Worm (Caenorhabditis elegans): ENCODE measurements around the gene gst-17.

Gene gst-17

DNA sequence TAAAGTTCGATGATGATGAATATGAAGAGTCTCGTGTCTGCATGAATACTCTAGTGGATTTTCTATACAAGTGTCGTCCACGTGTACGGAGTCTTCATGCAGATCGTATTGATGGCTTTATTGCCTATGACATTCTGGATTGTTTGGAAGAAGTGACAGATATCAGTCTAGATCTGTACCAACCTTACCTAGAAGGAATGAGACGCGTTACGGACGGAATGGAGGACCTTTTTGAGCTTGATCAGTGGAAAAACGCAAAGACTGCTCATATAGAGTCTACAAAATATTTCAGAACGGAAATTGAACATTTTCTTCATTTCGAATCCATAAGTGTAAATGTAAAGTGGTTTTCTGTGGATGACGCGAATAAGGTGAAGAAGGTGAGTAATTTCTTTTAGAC lies 17.6 kb upstream of the gst-17 start, which contains the start of gene fbxa-169:
Gene fbxa-169 (plus strand): TSS at position 301 of the 400 bp plus-strand sequence.
- no peak for TF ChIP-seq him-1 (tag; optimal IDR thresholded peaks at IDR 0.05)
- TF ChIP-seq dao-5 (tag; optimal IDR thresholded peaks at IDR 0.05) = no peak
- no peak for TF ChIP-seq W03F9.2 (tag; optimal IDR thresholded peaks at IDR 0.05)

- TF ChIP-seq him-1 (tag; optimal IDR thresholded peaks at IDR 0.05) (no peak), dao-5 (tag; optimal IDR thresholded peaks at IDR 0.05) (no peak), W03F9.2 (tag; optimal IDR thresholded peaks at IDR 0.05) (no peak)
Observed at ce11 chrII:13641311-13641710, 10.7 kb upstream of the gst-17 start, which contains the start of gene fbxa-167. Gene fbxa-167 (plus strand): TSS chrII:13641489.

DNA sequence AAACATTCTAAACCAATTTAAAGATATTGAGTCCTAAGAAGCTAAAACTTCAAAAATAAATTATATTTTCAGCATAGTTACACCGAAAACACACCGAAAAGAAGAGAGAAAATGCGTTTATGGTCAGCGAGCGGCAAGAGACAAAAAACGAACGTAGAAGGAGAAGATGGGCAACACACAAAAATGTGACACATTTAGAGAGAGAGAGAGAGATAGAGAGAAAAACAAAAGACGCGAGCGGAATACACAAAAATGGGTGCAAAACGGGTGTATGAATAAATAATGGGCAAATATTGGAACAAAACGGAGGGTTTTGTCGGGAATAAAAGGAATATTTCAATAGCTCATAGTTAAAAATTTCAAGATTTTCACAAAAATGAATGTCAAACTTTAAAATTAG lies 9.6 kb upstream of the gst-17 start:
- TF ChIP-seq him-1 (tag; optimal IDR thresholded peaks at IDR 0.05) = no peak
- no peak for TF ChIP-seq W03F9.2 (tag; optimal IDR thresholded peaks at IDR 0.05)
- TF ChIP-seq dao-5 (tag; optimal IDR thresholded peaks at IDR 0.05) = no peak

DNA sequence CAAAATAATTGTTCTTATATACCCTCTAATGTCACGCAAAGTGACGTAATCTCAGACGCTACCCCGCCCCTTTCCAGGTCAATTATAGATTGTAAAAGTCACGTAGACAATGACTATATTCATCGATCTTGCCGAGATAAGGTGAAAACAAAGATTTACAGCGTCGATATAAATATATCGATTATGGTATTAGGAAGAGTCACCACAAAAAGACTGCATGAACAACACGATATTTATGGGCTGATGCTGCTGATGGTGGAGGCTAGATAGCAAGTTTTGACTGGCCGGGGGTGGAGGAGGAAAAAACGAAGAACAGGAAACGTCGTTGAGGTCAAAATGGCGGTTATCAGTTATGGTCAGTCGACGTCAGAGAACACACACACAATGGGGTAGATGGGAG lies 8.0 kb upstream of the gst-17 start:
- no peak for TF ChIP-seq him-1 (tag; optimal IDR thresholded peaks at IDR 0.05)

DNA sequence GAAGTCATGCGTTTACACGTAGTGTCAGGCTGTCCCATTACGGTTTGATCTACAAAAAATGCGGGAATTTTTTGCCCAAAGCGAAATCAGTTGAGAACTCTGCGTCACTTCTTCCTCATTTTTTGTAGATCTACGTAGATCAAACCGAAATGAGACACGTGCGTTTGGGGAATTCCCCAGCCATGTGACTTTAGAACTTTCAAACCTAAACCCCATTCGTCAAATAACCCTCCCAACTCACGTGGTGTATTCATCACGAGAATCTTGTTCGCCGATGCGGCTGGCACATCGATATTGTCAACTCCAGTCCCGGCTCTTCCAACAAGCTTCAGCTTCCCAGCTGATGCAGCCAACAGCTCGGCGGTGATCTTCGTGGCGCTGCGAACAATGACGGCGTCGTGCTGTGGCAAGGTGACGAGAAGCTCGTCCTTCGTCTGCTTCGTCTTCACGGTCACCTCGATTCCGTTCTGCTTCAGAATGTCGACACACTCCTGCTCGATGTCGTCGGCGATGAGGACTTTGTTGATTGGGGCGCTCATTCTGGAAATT lies 7.4 kb upstream of the gst-17 start, which contains the start of gene phdh-1:
Gene phdh-1 (minus strand): TSS at position 540 of the 549 bp plus-strand sequence.
- TF ChIP-seq dao-5 (tag; optimal IDR thresholded peaks at IDR 0.05) = no peak
- TF ChIP-seq W03F9.2 (tag; optimal IDR thresholded peaks at IDR 0.05) = no peak
- no peak for TF ChIP-seq him-1 (tag; optimal IDR thresholded peaks at IDR 0.05)

DNA sequence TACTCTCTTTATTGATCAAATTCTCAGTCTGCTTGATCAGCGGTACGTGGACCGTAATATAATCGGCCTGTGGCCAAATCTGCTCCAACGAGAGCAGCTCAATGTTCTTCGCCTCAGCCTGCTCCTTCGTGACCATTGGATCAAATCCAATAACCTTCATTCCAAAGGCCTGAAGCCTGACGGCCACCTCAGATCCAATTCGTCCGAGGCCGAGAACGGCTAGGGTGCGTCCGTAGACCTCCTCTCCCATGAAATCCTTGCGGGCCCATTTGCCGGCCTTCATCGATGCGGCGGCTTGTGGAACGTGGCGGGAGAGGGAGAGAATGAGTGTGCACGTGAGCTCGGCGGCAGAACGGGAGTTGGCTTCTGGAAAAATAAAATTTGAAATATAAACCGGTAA lies 6.9 kb upstream of the gst-17 start:
- no peak for TF ChIP-seq W03F9.2 (tag; optimal IDR thresholded peaks at IDR 0.05)
- TF ChIP-seq him-1 (tag; optimal IDR thresholded peaks at IDR 0.05) = no peak
- no peak for TF ChIP-seq dao-5 (tag; optimal IDR thresholded peaks at IDR 0.05)

DNA sequence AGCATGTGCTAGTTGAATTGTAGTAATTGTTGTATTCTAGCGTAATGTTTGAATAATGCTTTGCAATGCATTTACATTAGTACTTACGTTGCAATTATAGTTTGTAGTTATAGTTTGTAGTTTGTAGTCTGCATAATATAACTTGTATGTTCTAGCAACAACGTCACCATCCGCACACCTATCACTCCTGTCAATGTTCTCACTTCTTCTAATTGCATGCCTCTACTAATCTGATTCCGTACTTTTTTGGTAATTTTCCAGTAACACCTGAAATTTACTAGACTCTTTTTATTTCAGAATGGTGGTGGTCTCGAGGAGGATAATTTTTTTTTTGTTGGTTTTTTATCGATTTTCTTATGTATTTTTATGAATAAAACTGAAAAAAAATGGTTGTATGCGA lies 6.0 kb upstream of the gst-17 start:
- TF ChIP-seq him-1 (tag; optimal IDR thresholded peaks at IDR 0.05) = no peak
- TF ChIP-seq W03F9.2 (tag; optimal IDR thresholded peaks at IDR 0.05) = no peak
- no peak for TF ChIP-seq dao-5 (tag; optimal IDR thresholded peaks at IDR 0.05)

ce11 chrII:13632238-13632637 lies 1.6 kb upstream of the gst-17 start, which contains the start of gene tag-10:
Gene tag-10 (plus strand): TSS chrII:13632584.
- no peak for TF ChIP-seq dao-5 (tag; optimal IDR thresholded peaks at IDR 0.05)
- TF ChIP-seq W03F9.2 (tag; optimal IDR thresholded peaks at IDR 0.05) = no peak
- no peak for TF ChIP-seq him-1 (tag; optimal IDR thresholded peaks at IDR 0.05)

DNA sequence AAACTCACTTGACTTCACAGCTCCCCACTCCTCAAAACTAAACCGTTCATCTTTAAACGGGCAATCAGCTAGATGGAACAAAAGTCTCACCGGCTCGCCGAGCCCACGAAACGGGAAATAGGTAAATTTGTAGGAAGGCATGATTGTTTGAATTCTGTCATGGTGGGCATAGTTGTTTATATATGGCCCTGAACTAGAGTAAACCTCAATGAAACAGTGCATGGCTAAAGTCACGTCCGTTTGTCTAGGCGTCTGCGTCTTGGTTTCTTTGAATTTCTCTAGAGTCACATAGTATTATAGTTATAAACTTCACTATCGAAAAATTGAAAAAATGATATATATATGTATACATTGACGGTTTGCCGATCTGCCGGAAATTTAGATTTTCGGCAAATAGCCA lies 3.6 kb downstream of the gst-17 start, which contains the start of gene gst-19:
Gene gst-19 (minus strand): TSS at position 145 of the 400 bp plus-strand sequence.
- TF ChIP-seq dao-5 (tag; optimal IDR thresholded peaks at IDR 0.05) = no peak
- TF ChIP-seq him-1 (tag; optimal IDR thresholded peaks at IDR 0.05) = no peak
- TF ChIP-seq W03F9.2 (tag; optimal IDR thresholded peaks at IDR 0.05) = no peak

- TF ChIP-seq dao-5 (tag; optimal IDR thresholded peaks at IDR 0.05) = no peak
- no peak for TF ChIP-seq W03F9.2 (tag; optimal IDR thresholded peaks at IDR 0.05)
- TF ChIP-seq him-1 (tag; optimal IDR thresholded peaks at IDR 0.05) = no peak
Observed at ce11 chrII:13624330-13624729, 6.3 kb downstream of the gst-17 start, which contains the start of gene gst-16. Gene gst-16 (minus strand): TSS chrII:13624440.

DNA sequence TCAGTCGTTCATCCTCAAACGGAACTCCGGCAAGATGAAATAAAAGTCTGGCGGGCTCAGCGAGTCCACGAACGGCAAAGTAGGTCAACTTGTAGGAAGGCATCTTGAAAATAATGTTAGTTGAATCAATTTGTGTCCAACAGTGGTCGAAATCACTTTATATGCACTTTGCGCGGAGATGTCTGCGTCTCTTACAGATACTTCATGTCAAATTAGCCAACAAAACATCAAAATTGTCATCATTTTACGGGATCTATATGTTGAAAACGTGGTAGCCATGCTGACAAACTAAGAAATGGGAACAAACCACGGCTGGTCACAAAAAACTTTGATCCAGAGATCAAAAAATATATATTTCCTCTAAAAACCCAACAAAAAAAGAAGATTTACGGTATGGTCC lies 12.8 kb downstream of the gst-17 start, which contains the start of gene gst-12:
Gene gst-12 (minus strand): TSS at position 254 of the 400 bp plus-strand sequence.
- TF ChIP-seq W03F9.2 (tag; optimal IDR thresholded peaks at IDR 0.05) (no peak), him-1 (tag; optimal IDR thresholded peaks at IDR 0.05) (no peak), dao-5 (tag; optimal IDR thresholded peaks at IDR 0.05) (no peak)

ce11 chrII:13616000-13616399 lies 14.6 kb downstream of the gst-17 start, which contains the start of gene gst-14:
Gene gst-14 (minus strand): TSS chrII:13616100.
- no peak for TF ChIP-seq him-1 (tag; optimal IDR thresholded peaks at IDR 0.05)
- TF ChIP-seq dao-5 (tag; optimal IDR thresholded peaks at IDR 0.05) = no peak
- no peak for TF ChIP-seq W03F9.2 (tag; optimal IDR thresholded peaks at IDR 0.05)

ce11 chrII:13614516-13614915 lies 16.1 kb downstream of the gst-17 start:
- TF ChIP-seq dao-5 (tag; optimal IDR thresholded peaks at IDR 0.05) = no peak
- TF ChIP-seq him-1 (tag; optimal IDR thresholded peaks at IDR 0.05) = no peak
- TF ChIP-seq W03F9.2 (tag; optimal IDR thresholded peaks at IDR 0.05) = no peak

- no peak for TF ChIP-seq him-1 (tag; optimal IDR thresholded peaks at IDR 0.05)
- TF ChIP-seq W03F9.2 (tag; optimal IDR thresholded peaks at IDR 0.05) = no peak
- TF ChIP-seq dao-5 (tag; optimal IDR thresholded peaks at IDR 0.05) = no peak
Observed at ce11 chrII:13613096-13613495, 17.5 kb downstream of the gst-17 start, which contains the start of gene gst-15. Gene gst-15 (minus strand): TSS chrII:13613196.

DNA sequence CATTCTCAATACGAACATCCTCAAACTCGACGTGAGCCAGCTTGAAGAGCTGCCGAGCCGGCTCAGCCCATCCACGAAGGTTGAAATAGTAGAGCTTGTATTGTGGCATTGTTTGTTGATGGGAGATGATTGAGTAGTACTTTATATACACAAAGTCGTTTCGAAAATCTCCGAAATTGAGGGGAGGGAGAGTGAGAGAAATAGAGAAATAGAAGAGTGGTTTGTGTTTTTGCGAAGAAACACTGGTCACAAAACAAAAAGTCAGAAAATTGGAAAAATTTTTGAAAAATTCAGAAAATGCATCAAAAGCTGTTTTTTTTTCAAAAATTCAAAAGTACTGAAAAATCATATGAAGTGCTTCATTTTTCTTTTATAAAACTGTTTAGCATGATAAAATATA lies 19.4 kb downstream of the gst-17 start, which contains the start of gene gst-24:
Gene gst-24 (minus strand): TSS at position 181 of the 400 bp plus-strand sequence.
- TF ChIP-seq dao-5 (tag; optimal IDR thresholded peaks at IDR 0.05) (no peak), him-1 (tag; optimal IDR thresholded peaks at IDR 0.05) (no peak), W03F9.2 (tag; optimal IDR thresholded peaks at IDR 0.05) (no peak)
